Fruit fly (Drosophila melanogaster) whole organism, embryonic: ENCODE measurements around the gene mthl12.
A peak's percentile ranks its signal among the peaks of the same experiment; 100 is the strongest.

Experiments
- Antp ChIP-seq: fragments of 200-800 bp; sonication (Bioruptor generic); optimal IDR thresholded peaks from 3 replicates; lab custom pipeline; 2016; ENCODE audit warnings: missing biosample characterization, missing genetic modification characterization
- CG10543 ChIP-seq: fragments of 200-800 bp; sonication (Bioruptor generic); optimal IDR thresholded peaks from 3 replicates; lab custom pipeline; 2017; ENCODE audit warnings: missing biosample characterization, mild to moderate bottlenecking, missing genetic modification characterization, moderate library complexity
- CG11504 ChIP-seq: fragments of 200-800 bp; sonication (Bioruptor generic); optimal IDR thresholded peaks from 3 replicates; lab custom pipeline; 2019; ENCODE audit warnings: missing biosample characterization, mild to moderate bottlenecking, missing genetic modification characterization, moderate library complexity
- CG12769 ChIP-seq: fragments of 200-800 bp; sonication (Bioruptor generic); optimal IDR thresholded peaks from 2 replicates; lab custom pipeline; 2019; ENCODE audit warnings: missing biosample characterization, mild to moderate bottlenecking, missing genetic modification characterization, moderate library complexity
- CG14014 ChIP-seq: fragments of 200-800 bp; sonication (Bioruptor generic); IDR thresholded peaks from 2 replicates; pipeline ENCODE4 v1.3.6; 2022; ENCODE audit warnings: missing biosample characterization, missing genetic modification characterization
- CG15479 ChIP-seq: fragments of 200-800 bp; sonication (Bioruptor generic); optimal IDR thresholded peaks from 3 replicates; lab custom pipeline; 2019; ENCODE audit warnings: missing biosample characterization, mild to moderate bottlenecking, missing genetic modification characterization, moderate library complexity
- CG17328 ChIP-seq: fragments of 200-800 bp; sonication (Bioruptor generic); IDR thresholded peaks from 2 replicates; pipeline ENCODE4 v1.3.6; 2022; ENCODE audit warnings: missing biosample characterization, missing genetic modification characterization
- CG1792 ChIP-seq: fragments of 200-800 bp; sonication (Bioruptor generic); optimal IDR thresholded peaks from 2 replicates; lab custom pipeline; 2016; ENCODE audit warnings: missing biosample characterization, missing genetic modification characterization
- CG18619 ChIP-seq: fragments of 200-800 bp; sonication (Bioruptor generic); optimal IDR thresholded peaks from 3 replicates; lab custom pipeline; 2017; ENCODE audit warnings: missing biosample characterization, mild to moderate bottlenecking, missing genetic modification characterization
- CG30020 ChIP-seq: fragments of 200-800 bp; optimal IDR thresholded peaks from 2 replicates; lab custom pipeline; 2019; ENCODE audit warnings: missing biosample characterization, mild to moderate bottlenecking, missing genetic modification characterization, moderate library complexity
- CG33557 ChIP-seq: fragments of 200-800 bp; sonication (Bioruptor generic); optimal IDR thresholded peaks from 2 replicates; lab custom pipeline; 2019; ENCODE audit warnings: missing biosample characterization, mild to moderate bottlenecking, missing genetic modification characterization, moderate library complexity
- CG4282 ChIP-seq: fragments of 200-800 bp; sonication (Bioruptor generic); optimal IDR thresholded peaks from 2 replicates; lab custom pipeline; 2016; ENCODE audit warnings: missing biosample characterization, missing genetic modification characterization
- CG5180 ChIP-seq: fragments of 200-800 bp; sonication (Bioruptor generic); optimal IDR thresholded peaks from 3 replicates; lab custom pipeline; 2017; ENCODE audit warnings: missing biosample characterization, missing genetic modification characterization, mild to moderate bottlenecking, moderate library complexity, missing genetic modification reagents
- CG7839 ChIP-seq: fragments of 200-800 bp; sonication (Bioruptor generic); optimal IDR thresholded peaks from 3 replicates; lab custom pipeline; 2018; ENCODE audit warnings: missing biosample characterization, mild to moderate bottlenecking, missing genetic modification characterization, moderate library complexity
- CG8089 ChIP-seq: fragments of 200-800 bp; sonication (Bioruptor generic); optimal IDR thresholded peaks from 3 replicates; lab custom pipeline; 2016; ENCODE audit warnings: missing biosample characterization, missing genetic modification characterization
- CG8281 ChIP-seq: fragments of 200-800 bp; sonication (Bioruptor generic); optimal IDR thresholded peaks from 2 replicates; lab custom pipeline; 2018; ENCODE audit warnings: missing biosample characterization, mild to moderate bottlenecking, missing genetic modification characterization, moderate library complexity
- CG9609 ChIP-seq: fragments of 200-800 bp; sonication (Bioruptor generic); optimal IDR thresholded peaks from 3 replicates; lab custom pipeline; 2016; ENCODE audit warnings: missing biosample characterization, missing genetic modification characterization
- CG9932 ChIP-seq: fragments of 200-800 bp; sonication (Bioruptor generic); IDR thresholded peaks from 2 replicates; pipeline ENCODE4 v1.3.6; 2022; ENCODE audit warnings: missing biosample characterization, missing genetic modification characterization
- CoRest ChIP-seq: fragments of 200-800 bp; sonication (Bioruptor generic); optimal IDR thresholded peaks from 3 replicates; lab custom pipeline; 2018; ENCODE audit warnings: missing biosample characterization, mild to moderate bottlenecking, missing genetic modification characterization, moderate library complexity
- Elba2 ChIP-seq: fragments of 200-800 bp; sonication (Bioruptor generic); optimal IDR thresholded peaks from 3 replicates; lab custom pipeline; 2016; ENCODE audit warnings: missing biosample characterization, missing genetic modification characterization
- HLH3B ChIP-seq: fragments of 200-800 bp; sonication (Bioruptor generic); IDR thresholded peaks from 2 replicates; pipeline ENCODE4 v1.3.6; 2022; ENCODE audit warnings: missing biosample characterization, missing genetic modification characterization
- HmgZ ChIP-seq: fragments of 200-800 bp; sonication (Bioruptor generic); optimal IDR thresholded peaks from 2 replicates; lab custom pipeline; 2018; ENCODE audit warnings: missing biosample characterization, mild to moderate bottlenecking, missing genetic modification characterization
- Med ChIP-seq: fragments of 200-800 bp; sonication (Bioruptor generic); peaks from one replicate; lab custom pipeline; 2016; ENCODE audit warnings: missing biosample characterization, missing genetic modification characterization, mild to moderate bottlenecking, inconsistent platforms, moderate library complexity
- Neu2 ChIP-seq: fragments of 200-800 bp; sonication (Bioruptor generic); optimal IDR thresholded peaks from 3 replicates; lab custom pipeline; 2016; ENCODE audit warnings: missing biosample characterization, missing genetic modification characterization, borderline replicate concordance
- Nf-YC ChIP-seq: fragments of 200-800 bp; optimal IDR thresholded peaks from 3 replicates; lab custom pipeline; 2019; ENCODE audit warnings: missing biosample characterization, mild to moderate bottlenecking, missing genetic modification characterization, moderate library complexity
- PHDP ChIP-seq: fragments of 200-800 bp; sonication (Bioruptor generic); optimal IDR thresholded peaks from 3 replicates; lab custom pipeline; 2018; ENCODE audit warnings: missing biosample characterization, mild to moderate bottlenecking, missing genetic modification characterization, moderate library complexity
- Rx ChIP-seq: fragments of 200-800 bp; sonication (Bioruptor generic); IDR thresholded peaks from 2 replicates; pipeline ENCODE4 v1.3.6; 2022; ENCODE audit warnings: missing biosample characterization, missing genetic modification characterization
- Sin3A ChIP-seq: fragments of >200 bp; optimal IDR thresholded peaks from 2 replicates; lab custom pipeline; 2018
- Trl ChIP-seq, 3 experiments: fragments of >200 bp in 2 of 3; fragments of 200-800 bp in 1 of 3; sonication (Bioruptor generic) in 1 of 3; optimal IDR thresholded peaks; 2 replicates in 1 of 3; 3 replicates in 2 of 3; lab custom pipeline; 2016 to 2017; ENCODE audit warnings: missing biosample characterization in 1 of 3, missing genetic modification characterization in 1 of 3
- abd-A ChIP-seq: fragments of 200-800 bp; sonication (Bioruptor generic); optimal IDR thresholded peaks from 3 replicates; lab custom pipeline; 2019; ENCODE audit warnings: missing biosample characterization, mild to moderate bottlenecking, missing genetic modification characterization, moderate library complexity
- ci ChIP-seq: fragments of 200-800 bp; sonication (Bioruptor generic); IDR thresholded peaks from 3 replicates; pipeline ENCODE4 v1.3.6; 2022; ENCODE audit warnings: missing biosample characterization, missing genetic modification characterization
- cwo ChIP-seq: fragments of 200-800 bp; sonication (Bioruptor generic); optimal IDR thresholded peaks from 3 replicates; lab custom pipeline; 2017; ENCODE audit warnings: missing biosample characterization, missing genetic modification characterization, mild to moderate bottlenecking, moderate library complexity, missing genetic modification reagents
- dan ChIP-seq: fragments of 200-800 bp; sonication (Bioruptor generic); IDR thresholded peaks from 2 replicates; pipeline ENCODE4 v1.3.6; 2022; ENCODE audit warnings: missing biosample characterization, missing genetic modification characterization
- disco-r ChIP-seq: fragments of 200-800 bp; sonication (Bioruptor generic); optimal IDR thresholded peaks from 2 replicates; lab custom pipeline; 2016; ENCODE audit warnings: missing biosample characterization, missing genetic modification characterization
- gcm2 ChIP-seq: fragments of 200-800 bp; sonication (Bioruptor generic); optimal IDR thresholded peaks from 2 replicates; lab custom pipeline; 2016; ENCODE audit warnings: missing biosample characterization, missing genetic modification characterization
- hkb ChIP-seq, 2 experiments: fragments of 200-800 bp in 1 of 2; fragments of >200 bp in 1 of 2; sonication (Bioruptor generic) in 1 of 2; IDR thresholded peaks in 1 of 2; optimal IDR thresholded peaks in 1 of 2; 2 replicates each; pipeline versions ENCODE4 v1.3.6 to Lab custom; 2017 to 2022; ENCODE audit warnings: missing biosample characterization in 1 of 2, missing genetic modification characterization in 1 of 2
- kay ChIP-seq: fragments of 200-800 bp; sonication (Bioruptor generic); optimal IDR thresholded peaks from 2 replicates; lab custom pipeline; 2016; ENCODE audit warnings: missing biosample characterization, missing genetic modification characterization
- lmd ChIP-seq: fragments of 200-800 bp; sonication (Bioruptor generic); IDR thresholded peaks from 2 replicates; pipeline ENCODE4 v1.3.6; 2022; ENCODE audit warnings: missing biosample characterization, missing genetic modification characterization
- lola ChIP-seq, 3 experiments: fragments of >200 bp in 2 of 3; fragments of 200-800 bp in 1 of 3; sonication (Bioruptor generic) in 1 of 3; optimal IDR thresholded peaks; 2 replicates each; lab custom pipeline; 2017 to 2019; ENCODE audit warnings: missing biosample characterization in 3 of 3, missing genetic modification characterization in 3 of 3, mild to moderate bottlenecking in 1 of 3, moderate library complexity in 1 of 3
- onecut ChIP-seq: fragments of 200-800 bp; sonication (Bioruptor generic); IDR thresholded peaks from 2 replicates; pipeline ENCODE4 v1.3.6; 2022; ENCODE audit warnings: missing biosample characterization, missing genetic modification characterization
- psq ChIP-seq: fragments of 200-800 bp; sonication (Bioruptor generic); optimal IDR thresholded peaks from 2 replicates; lab custom pipeline; 2017; ENCODE audit warnings: missing biosample characterization, missing genetic modification characterization
- sens ChIP-seq: fragments of 200-800 bp; sonication (Bioruptor generic); peaks from one replicate; lab custom pipeline; 2016; ENCODE audit warnings: missing biosample characterization, missing genetic modification characterization
- tgo ChIP-seq: fragments of 200-800 bp; sonication (Bioruptor generic); IDR thresholded peaks from 3 replicates; pipeline ENCODE4 v1.3.6; 2022; ENCODE audit warnings: missing biosample characterization, missing genetic modification characterization
- tin ChIP-seq: fragments of 200-800 bp; sonication (Bioruptor generic); optimal IDR thresholded peaks from 3 replicates; lab custom pipeline; 2016; ENCODE audit warnings: missing biosample characterization, missing genetic modification characterization
- z ChIP-seq: fragments of 200-800 bp; sonication (Bioruptor generic); IDR thresholded peaks from 3 replicates; pipeline ENCODE4 v1.3.6; 2022; ENCODE audit warnings: missing biosample characterization, missing genetic modification characterization

mthl12 gene

dm6 chr3R:13374913-13375312, 21.4 kb downstream of the mthl12 start:
- TF ChIP-seq CG12769 (tag; lab: Kevin White, UChicago) (peak; percentile 59), CoRest (tag; lab: Kevin White, UChicago) (peak; percentile 2), PHDP (peak; percentile 5), sens (GFP tag; lab: Kevin White, UChicago) (peak; percentile 69), CG33557 (GFP tag; lab: Kevin White, UChicago) (no peak), tgo (GFP tag; lab: Robert Waterston, UW) (no peak), CG5180 (GFP tag; lab: Kevin White, UChicago) (peak; percentile 96), CG15479 (no peak), onecut (GFP tag; lab: Robert Waterston, UW) (0 out of 2 replicates have a peak, but pooled peaks have one; percentile 17), CG11504 (tag; lab: Kevin White, UChicago) (peak; percentile 62), ci (GFP tag; lab: Robert Waterston, UW) (0 out of 3 replicates have a peak, but pooled peaks have one; percentile 35), Med (GFP tag; lab: Kevin White, UChicago) (peak; percentile 5)

dm6 chr3R:13379675-13380074, 26.2 kb downstream of the mthl12 start, which contains the start of the genes CG9813 and CG8870:
Gene CG9813, minus strand, starts transcription at chr3R:13379775.
Gene CG8870, plus strand, starts transcription at chr3R:13379842.
- TF ChIP-seq CG18619 (GFP tag; lab: Kevin White, UChicago) (no peak), dan (GFP tag; lab: Robert Waterston, UW) (no peak), Trl (optimal IDR thresholded peaks at IDR 0.05; lab: Kevin White, UChicago) (peak; percentile 36 to 52), Trl (GFP tag; optimal IDR thresholded peaks at IDR 0.05; lab: Kevin White, UChicago) (no peak), tin (GFP tag; lab: Kevin White, UChicago) (no peak), hkb (optimal IDR thresholded peaks at IDR 0.05; lab: Kevin White, UChicago) (no peak), hkb (GFP tag; IDR thresholded peaks at IDR 0.05; lab: Robert Waterston, UW) (0 out of 2 replicates have a peak, but pooled peaks have one; percentile 28), CG9609 (GFP tag; lab: Kevin White, UChicago) (no peak), Nf-YC (tag; lab: Kevin White, UChicago) (no peak), z (GFP tag; lab: Robert Waterston, UW) (0 out of 3 replicates have a peak, but pooled peaks have one; percentile 32)

dm6 chr3R:13381744-13382435, 28.4 kb downstream of the mthl12 start, which contains the start of the genes mRpS21 and Droj2:
Gene mRpS21, minus strand, starts transcription at chr3R:13381809.
Gene Droj2, plus strand, starts transcription at chr3R:13382106.
- no peak for TF ChIP-seq Rx (GFP tag; lab: Robert Waterston, UW)
- peak; percentile 66 for TF ChIP-seq HmgZ (tag; lab: Kevin White, UChicago)
- no peak for TF ChIP-seq CG4282 (GFP tag; lab: Kevin White, UChicago)
- no peak for TF ChIP-seq disco-r (GFP tag; lab: Kevin White, UChicago)
- no peak for TF ChIP-seq CG8281 (tag; lab: Kevin White, UChicago)
- TF ChIP-seq Sin3A (lab: Kevin White, UChicago), result peak; percentile 86
- peak; percentile 52; the same call in 1 of the 2 replicates for TF ChIP-seq lmd (GFP tag; lab: Robert Waterston, UW)
- TF ChIP-seq CG8089 (GFP tag; lab: Kevin White, UChicago), result no peak
- peak in 1 of 3 experiments; percentile 58 for TF ChIP-seq lola (GFP tag; optimal IDR thresholded peaks at IDR 0.05; lab: Kevin White, UChicago)
- peak; percentile 95 for TF ChIP-seq Elba2 (GFP tag; lab: Kevin White, UChicago)
- no peak for TF ChIP-seq z (GFP tag; lab: Robert Waterston, UW)
- TF ChIP-seq CG9932 (GFP tag; lab: Robert Waterston, UW), result peak; percentile 77
- TF ChIP-seq gcm2, result no peak
- peak; percentile 43; the same call in 1 of the 2 replicates for TF ChIP-seq CG14014 (GFP tag; lab: Robert Waterston, UW)
- TF ChIP-seq HLH3B, result peak; percentile 21; the same call in 1 of the 2 replicates
- peak; percentile 14; the same call in 1 of the 2 replicates for TF ChIP-seq CG17328 (GFP tag; lab: Robert Waterston, UW)
- TF ChIP-seq psq (GFP tag; lab: Kevin White, UChicago), result no peak
- TF ChIP-seq cwo (GFP tag; lab: Kevin White, UChicago), result no peak
- peak; percentile 81 for TF ChIP-seq CG10543 (GFP tag; lab: Kevin White, UChicago)
- peak; percentile 12 for TF ChIP-seq kay (GFP tag; lab: Kevin White, UChicago)
- peak; percentile 12 for TF ChIP-seq CG9609 (GFP tag; lab: Kevin White, UChicago)
- peak; percentile 50 for TF ChIP-seq CG7839 (tag; lab: Kevin White, UChicago)
- no peak for TF ChIP-seq CG1792 (GFP tag; lab: Kevin White, UChicago)
- TF ChIP-seq CG30020 (tag; lab: Kevin White, UChicago), result peak; percentile 74
- TF ChIP-seq Neu2, result no peak
- TF ChIP-seq Antp, result peak; percentile 26
- no peak for TF ChIP-seq abd-A
